Worm (Caenorhabditis elegans) whole organism, L3 larva: ENCODE data around the gene ddx-19.

Experiments used
- ZK546.5 ChIP-seq: sonication (generic microtip); optimal IDR thresholded peaks from 2 replicates; lab custom pipeline; 2017; ENCODE audit warnings: missing biosample characterization, missing genetic modification characterization
- aly-2 ChIP-seq: fragments of 150-350 bp; optimal IDR thresholded peaks from 2 replicates; lab custom pipeline; 2014; ENCODE audit warnings: missing biosample characterization, missing genetic modification characterization
- ama-1 ChIP-seq: fragments of 150-350 bp; optimal IDR thresholded peaks from 2 replicates; lab custom pipeline; 2018
- ceh-16 ChIP-seq: sonication (generic microtip); optimal IDR thresholded peaks from 2 replicates; lab custom pipeline; 2017; ENCODE audit warnings: missing biosample characterization, missing genetic modification characterization
- ceh-28 ChIP-seq: fragments of 150-350 bp; optimal IDR thresholded peaks from 2 replicates; lab custom pipeline; 2014; ENCODE audit warnings: missing biosample characterization, missing genetic modification reagents, missing genetic modification characterization
- ceh-9 ChIP-seq: sonication (generic microtip); optimal IDR thresholded peaks from 2 replicates; lab custom pipeline; 2018; ENCODE audit warnings: missing biosample characterization, missing genetic modification characterization
- egl-27 ChIP-seq: sonication (generic microtip); optimal IDR thresholded peaks from 4 replicates; lab custom pipeline; 2017; ENCODE audit warnings: missing biosample characterization, missing genetic modification reagents, missing genetic modification characterization
- egl-5 ChIP-seq: fragments of 150-350 bp; optimal IDR thresholded peaks from 2 replicates; lab custom pipeline; 2017; ENCODE audit warnings: missing biosample characterization, missing genetic modification reagents, missing genetic modification characterization, inconsistent platforms
- elt-2 ChIP-seq: sonication (generic microtip); optimal IDR thresholded peaks from 2 replicates; lab custom pipeline; 2016; ENCODE audit warnings: missing genetic modification reagents, mild to moderate bottlenecking, missing genetic modification characterization, missing compliant biosample characterization
- elt-3 ChIP-seq, 3 experiments: fragments of 150-350 bp in 1 of 3; sonication (generic microtip) in 2 of 3; optimal IDR thresholded peaks; 2 replicates in 2 of 3; 4 replicates in 1 of 3; lab custom pipeline; 2014 to 2017; ENCODE audit warnings: missing biosample characterization in 3 of 3, missing genetic modification characterization in 3 of 3
- eor-1 ChIP-seq, 2 experiments: fragments of 150-350 bp; optimal IDR thresholded peaks; 2 replicates each; lab custom pipeline; 2014 to 2018; ENCODE audit warnings: missing biosample characterization in 2 of 2, missing genetic modification characterization in 2 of 2
- fkh-10 ChIP-seq: sonication (generic microtip); optimal IDR thresholded peaks from 2 replicates; lab custom pipeline; 2017; ENCODE audit warnings: missing biosample characterization, missing genetic modification reagents, missing genetic modification characterization
- fkh-2 ChIP-seq: fragments of 150-350 bp; optimal IDR thresholded peaks from 2 replicates; lab custom pipeline; 2014; ENCODE audit warnings: missing biosample characterization, missing genetic modification reagents, missing genetic modification characterization
- fos-1 ChIP-seq: fragments of 150-350 bp; optimal IDR thresholded peaks from 2 replicates; lab custom pipeline; 2014; ENCODE audit warnings: missing biosample characterization, missing genetic modification characterization
- hmg-11 ChIP-seq: sonication (generic microtip); optimal IDR thresholded peaks from 2 replicates; lab custom pipeline; 2016; ENCODE audit warnings: missing genetic modification characterization, missing compliant biosample characterization
- jun-1 ChIP-seq: fragments of 150-350 bp; optimal IDR thresholded peaks from 2 replicates; lab custom pipeline; 2014; ENCODE audit warnings: missing biosample characterization, missing genetic modification reagents, missing genetic modification characterization
- lin-15B ChIP-seq: fragments of 150-350 bp; optimal IDR thresholded peaks from 2 replicates; lab custom pipeline; 2014; ENCODE audit warnings: missing biosample characterization, missing genetic modification characterization
- mdl-1 ChIP-seq: fragments of 150-350 bp; optimal IDR thresholded peaks from 2 replicates; lab custom pipeline; 2014; ENCODE audit warnings: missing biosample characterization, missing genetic modification characterization
- mml-1 ChIP-seq: fragments of 150-350 bp; sonication (generic microtip); optimal IDR thresholded peaks from 3 replicates; lab custom pipeline; 2014; ENCODE audit warnings: missing biosample characterization, missing genetic modification characterization
- nhr-12 ChIP-seq: fragments of 150-350 bp; optimal IDR thresholded peaks from 2 replicates; lab custom pipeline; 2014; ENCODE audit warnings: missing biosample characterization, missing genetic modification characterization
- nhr-237 ChIP-seq: fragments of 150-350 bp; optimal IDR thresholded peaks from 2 replicates; lab custom pipeline; 2014; ENCODE audit warnings: missing biosample characterization, missing genetic modification characterization
- nhr-25 ChIP-seq: sonication (generic microtip); optimal IDR thresholded peaks from 2 replicates; lab custom pipeline; 2017; ENCODE audit warnings: missing biosample characterization, missing genetic modification characterization
- nhr-28 ChIP-seq: fragments of 150-350 bp; optimal IDR thresholded peaks from 2 replicates; lab custom pipeline; 2014; ENCODE audit warnings: missing biosample characterization, missing genetic modification characterization
- nhr-67 ChIP-seq: fragments of 150-350 bp; optimal IDR thresholded peaks from 2 replicates; lab custom pipeline; 2014; ENCODE audit warnings: missing biosample characterization, missing genetic modification characterization
- nhr-77 ChIP-seq: fragments of 150-350 bp; optimal IDR thresholded peaks from 2 replicates; lab custom pipeline; 2014; ENCODE audit warnings: missing biosample characterization, missing genetic modification characterization
- pha-4 ChIP-seq: fragments of 150-350 bp; optimal IDR thresholded peaks from 2 replicates; lab custom pipeline; 2014; ENCODE audit warnings: missing biosample characterization, missing genetic modification reagents, missing genetic modification characterization
- pqm-1 ChIP-seq: fragments of 150-350 bp; optimal IDR thresholded peaks from 2 replicates; lab custom pipeline; 2017; ENCODE audit warnings: missing biosample characterization, missing genetic modification characterization, inconsistent platforms
- sea-2 ChIP-seq: fragments of 150-350 bp; sonication (generic microtip); optimal IDR thresholded peaks from 4 replicates; lab custom pipeline; 2014; ENCODE audit warnings: missing biosample characterization, missing genetic modification reagents, missing genetic modification characterization
- skn-1 ChIP-seq: fragments of 150-350 bp; optimal IDR thresholded peaks from 2 replicates; lab custom pipeline; 2014; ENCODE audit warnings: missing biosample characterization, missing genetic modification characterization
- snpc-4 ChIP-seq: fragments of 150-350 bp; optimal IDR thresholded peaks from 2 replicates; lab custom pipeline; 2014; ENCODE audit warnings: missing biosample characterization, missing genetic modification characterization
- tbx-2 ChIP-seq: sonication (generic microtip); optimal IDR thresholded peaks from 2 replicates; lab custom pipeline; 2016; ENCODE audit warnings: mild to moderate bottlenecking, missing genetic modification characterization, missing compliant biosample characterization
- unc-39 ChIP-seq: sonication (generic microtip); optimal IDR thresholded peaks from 4 replicates; lab custom pipeline; 2017; ENCODE audit warnings: missing biosample characterization, missing genetic modification characterization
- unc-62 ChIP-seq: fragments of 150-350 bp; sonication (generic microtip); optimal IDR thresholded peaks from 4 replicates; lab custom pipeline; 2014; ENCODE audit warnings: missing biosample characterization, missing genetic modification reagents, missing genetic modification characterization
- zag-1 ChIP-seq: fragments of 150-350 bp; optimal IDR thresholded peaks from 2 replicates; lab custom pipeline; 2014; ENCODE audit warnings: missing biosample characterization, missing genetic modification characterization
- ztf-11 ChIP-seq: fragments of 150-350 bp; optimal IDR thresholded peaks from 2 replicates; lab custom pipeline; 2014; ENCODE audit warnings: missing biosample characterization, missing genetic modification characterization
- ztf-4 ChIP-seq: fragments of 150-350 bp; optimal IDR thresholded peaks from 2 replicates; lab custom pipeline; 2014; ENCODE audit warnings: missing biosample characterization, missing genetic modification characterization

The ddx-19 gene

DNA sequence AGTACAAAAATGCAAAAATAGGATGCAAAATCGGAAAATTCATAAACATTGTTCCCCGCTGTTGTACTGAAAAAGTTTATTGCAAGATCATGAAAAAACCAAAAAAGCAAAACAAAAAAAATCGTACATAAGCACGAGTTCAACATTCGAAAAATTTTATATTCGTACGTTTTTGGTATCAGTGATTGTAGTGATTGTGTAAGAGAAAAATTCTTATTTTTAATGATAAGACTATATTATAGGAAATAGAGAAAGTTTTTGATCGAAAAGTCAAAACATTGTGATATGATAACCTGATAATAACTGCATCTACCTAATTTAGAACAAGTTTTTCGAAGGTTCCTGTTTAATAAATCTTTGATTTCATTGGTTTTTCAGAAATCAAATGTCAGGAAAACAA, 32.6 kb downstream of the ddx-19 start:
- TF ChIP-seq nhr-28 (tag; lab: Kevin White, UChicago) (no peak), mml-1 (tag; lab: Kevin White, UChicago) (no peak), snpc-4 (tag; lab: Kevin White, UChicago) (no peak), ama-1 (lab: Kevin White, UChicago) (no peak), nhr-12 (tag; lab: Kevin White, UChicago) (no peak), unc-62 (GFP tag; lab: Kevin White, UChicago) (no peak), lin-15B (tag; lab: Kevin White, UChicago) (no peak), ceh-28 (tag; lab: Kevin White, UChicago) (no peak), nhr-237 (tag; lab: Kevin White, UChicago) (no peak), nhr-67 (tag; lab: Kevin White, UChicago) (no peak), ceh-9 (tag; lab: Kevin White, UChicago) (no peak), hmg-11 (tag; lab: Kevin White, UChicago) (no peak), tbx-2 (tag; lab: Kevin White, UChicago) (no peak), ceh-16 (tag; lab: Kevin White, UChicago) (no peak), pqm-1 (tag; lab: Kevin White, UChicago) (peak; percentile 1), mdl-1 (tag; lab: Kevin White, UChicago) (no peak), aly-2 (no peak), fkh-10 (GFP tag; lab: Kevin White, UChicago) (no peak), elt-2 (tag; lab: Kevin White, UChicago) (peak; percentile 54), ztf-11 (tag; lab: Kevin White, UChicago) (no peak), pha-4 (tag; lab: Kevin White, UChicago) (peak; percentile 27)
- TF ChIP-seq, all 47 proteins: peak for 3

- TF ChIP-seq pha-4 (tag; lab: Kevin White, UChicago) (peak; percentile 27), nhr-77 (tag; lab: Kevin White, UChicago) (no peak)
- TF ChIP-seq, all 47 proteins: peak for 1
These were observed 35.6 kb downstream of the ddx-19 start for ce11 chrII:8920315-8920714.

- no peak for TF ChIP-seq elt-2 (tag; lab: Kevin White, UChicago)
- no peak for TF ChIP-seq mdl-1 (tag; lab: Kevin White, UChicago)
- TF ChIP-seq egl-27 (tag; lab: Kevin White, UChicago), result no peak
- no peak for TF ChIP-seq pha-4 (tag; lab: Kevin White, UChicago)
- no peak for TF ChIP-seq fos-1 (tag; lab: Kevin White, UChicago)
- no peak for TF ChIP-seq ztf-4 (tag; lab: Kevin White, UChicago)
- TF ChIP-seq skn-1 (tag; lab: Kevin White, UChicago), result no peak
- no peak for TF ChIP-seq tbx-2 (tag; lab: Kevin White, UChicago)
- no peak for TF ChIP-seq ZK546.5 (tag; lab: Kevin White, UChicago)
- no peak for TF ChIP-seq lin-15B (tag; lab: Kevin White, UChicago)
- no peak for TF ChIP-seq eor-1 (tag; optimal IDR thresholded peaks at IDR 0.05; lab: Kevin White, UChicago)
- TF ChIP-seq ama-1 (lab: Kevin White, UChicago), result no peak
- TF ChIP-seq zag-1 (tag; lab: Kevin White, UChicago), result no peak
- TF ChIP-seq unc-39 (tag; lab: Kevin White, UChicago), result no peak
These were observed 36.3 kb downstream of the ddx-19 start for ce11 chrII:8920955-8921354.

- no peak for TF ChIP-seq aly-2
- no peak for TF ChIP-seq jun-1
- no peak for TF ChIP-seq fos-1 (tag; lab: Kevin White, UChicago)
- no peak for TF ChIP-seq tbx-2 (tag; lab: Kevin White, UChicago)
- TF ChIP-seq nhr-67 (tag; lab: Kevin White, UChicago), result no peak
- TF ChIP-seq ceh-28 (tag; lab: Kevin White, UChicago), result no peak
- TF ChIP-seq egl-5 (tag; lab: Kevin White, UChicago), result no peak
- no peak for TF ChIP-seq fkh-2 (tag; lab: Kevin White, UChicago)
- no peak for TF ChIP-seq elt-2 (tag; lab: Kevin White, UChicago)
- no peak for TF ChIP-seq hmg-11 (tag; lab: Kevin White, UChicago)
- no peak for TF ChIP-seq nhr-25
- no peak for TF ChIP-seq elt-3 (tag; optimal IDR thresholded peaks at IDR 0.05; lab: Kevin White, UChicago)
- TF ChIP-seq sea-2 (GFP tag; lab: Kevin White, UChicago), result no peak
These were observed 36.8 kb downstream of the ddx-19 start for ce11 chrII:8921456-8921855.
